Fruit fly (Drosophila melanogaster) whole organism, embryonic: Measurements from ENCODE around the gene Cow.

ENCODE experiments used
- Atf-2 ChIP-seq: fragments of 200-800 bp; sonication (Bioruptor generic); optimal IDR thresholded peaks from 2 replicates; lab custom pipeline; 2016; ENCODE audit warnings: missing biosample characterization, missing genetic modification characterization
- Bteb2 ChIP-seq: fragments of 200-800 bp; sonication (Bioruptor generic); optimal IDR thresholded peaks from 2 replicates; lab custom pipeline; 2016; ENCODE audit warnings: missing biosample characterization, missing genetic modification characterization
- CG11398 ChIP-seq: fragments of 200-800 bp; sonication (Bioruptor generic); optimal IDR thresholded peaks from 2 replicates; lab custom pipeline; 2016; ENCODE audit warnings: missing biosample characterization, missing genetic modification characterization
- CG12104 ChIP-seq: fragments of 200-800 bp; sonication (Bioruptor generic); optimal IDR thresholded peaks from 3 replicates; lab custom pipeline; 2016; ENCODE audit warnings: missing biosample characterization, missing genetic modification characterization
- CG12769 ChIP-seq: fragments of 200-800 bp; sonication (Bioruptor generic); optimal IDR thresholded peaks from 2 replicates; lab custom pipeline; 2019; ENCODE audit warnings: missing biosample characterization, mild to moderate bottlenecking, missing genetic modification characterization, moderate library complexity
- CG15601 ChIP-seq: fragments of 200-800 bp; sonication (Bioruptor generic); optimal IDR thresholded peaks from 3 replicates; lab custom pipeline; 2019; ENCODE audit warnings: missing biosample characterization, mild to moderate bottlenecking, missing genetic modification characterization, moderate library complexity
- CG1603 ChIP-seq: fragments of 200-800 bp; sonication (Bioruptor generic); optimal IDR thresholded peaks from 2 replicates; lab custom pipeline; 2019; ENCODE audit warnings: missing biosample characterization, mild to moderate bottlenecking, missing genetic modification characterization, moderate library complexity
- CG16815 ChIP-seq: fragments of 200-800 bp; sonication (Bioruptor generic); optimal IDR thresholded peaks from 3 replicates; lab custom pipeline; 2017; ENCODE audit warnings: missing biosample characterization, mild to moderate bottlenecking, missing genetic modification characterization
- CG2116 ChIP-seq: fragments of 200-800 bp; sonication (Bioruptor generic); optimal IDR thresholded peaks from 3 replicates; lab custom pipeline; 2018; ENCODE audit warnings: missing biosample characterization, mild to moderate bottlenecking, missing genetic modification characterization
- CG2678 ChIP-seq: fragments of 200-800 bp; sonication (Bioruptor generic); optimal IDR thresholded peaks from 3 replicates; lab custom pipeline; 2019; ENCODE audit warnings: missing biosample characterization, mild to moderate bottlenecking, missing genetic modification characterization, moderate library complexity
- CG30431 ChIP-seq: fragments of 200-800 bp; sonication (Bioruptor generic); optimal IDR thresholded peaks from 2 replicates; lab custom pipeline; 2017; ENCODE audit warnings: missing biosample characterization, missing genetic modification characterization
- CG3163 ChIP-seq: fragments of 200-800 bp; sonication (Bioruptor generic); optimal IDR thresholded peaks from 3 replicates; lab custom pipeline; 2016; ENCODE audit warnings: missing biosample characterization, missing genetic modification characterization
- CG4282 ChIP-seq: fragments of 200-800 bp; sonication (Bioruptor generic); optimal IDR thresholded peaks from 2 replicates; lab custom pipeline; 2016; ENCODE audit warnings: missing biosample characterization, missing genetic modification characterization
- CG4328 ChIP-seq: fragments of 200-800 bp; sonication (Bioruptor generic); optimal IDR thresholded peaks from 3 replicates; lab custom pipeline; 2017; ENCODE audit warnings: missing biosample characterization, missing genetic modification reagents, missing genetic modification characterization
- CG6254 ChIP-seq: fragments of 200-800 bp; sonication (Bioruptor generic); optimal IDR thresholded peaks from 3 replicates; lab custom pipeline; 2017; ENCODE audit warnings: mild to moderate bottlenecking, missing biosample characterization, missing genetic modification reagents, missing genetic modification characterization
- CG6654 ChIP-seq: fragments of 200-800 bp; sonication (Bioruptor generic); optimal IDR thresholded peaks from 2 replicates; lab custom pipeline; 2017; ENCODE audit warnings: missing biosample characterization, mild to moderate bottlenecking, missing genetic modification characterization
- CG7271 ChIP-seq: fragments of 200-800 bp; sonication (Bioruptor generic); optimal IDR thresholded peaks from 2 replicates; lab custom pipeline; 2018; ENCODE audit warnings: missing biosample characterization, mild to moderate bottlenecking, missing genetic modification characterization, moderate library complexity
- CG7987 ChIP-seq: fragments of 200-800 bp; sonication (Bioruptor generic); optimal IDR thresholded peaks from 2 replicates; lab custom pipeline; 2018; ENCODE audit warnings: missing biosample characterization, mild to moderate bottlenecking, missing genetic modification characterization, moderate library complexity
- CG9876 ChIP-seq: fragments of 200-800 bp; sonication (Bioruptor generic); optimal IDR thresholded peaks from 2 replicates; lab custom pipeline; 2016; ENCODE audit warnings: missing biosample characterization, missing genetic modification characterization
- CrebB ChIP-seq: fragments of 200-800 bp; sonication (Bioruptor generic); optimal IDR thresholded peaks from 3 replicates; lab custom pipeline; 2018; ENCODE audit warnings: missing biosample characterization, mild to moderate bottlenecking, missing genetic modification characterization
- Dad ChIP-seq: fragments of 200-800 bp; sonication (Bioruptor generic); optimal IDR thresholded peaks from 3 replicates; lab custom pipeline; 2016; ENCODE audit warnings: missing biosample characterization, missing genetic modification characterization
- E2f2 ChIP-seq: fragments of 200-800 bp; sonication (Bioruptor generic); IDR thresholded peaks from 2 replicates; pipeline ENCODE4 v1.3.6; 2022; ENCODE audit warnings: missing biosample characterization, missing genetic modification characterization
- Eip74EF ChIP-seq, 2 experiments: fragments of 200-800 bp in 1 of 2; fragments of >200 bp in 1 of 2; sonication (Bioruptor generic) in 1 of 2; optimal IDR thresholded peaks; 2 replicates each; lab custom pipeline; 2017 to 2019; ENCODE audit warnings: missing biosample characterization in 2 of 2, missing genetic modification characterization in 2 of 2, mild to moderate bottlenecking in 1 of 2, moderate library complexity in 1 of 2
- Hmx ChIP-seq: fragments of 200-800 bp; sonication (Bioruptor generic); optimal IDR thresholded peaks from 2 replicates; lab custom pipeline; 2016; ENCODE audit warnings: missing biosample characterization, missing genetic modification characterization
- Lhr ChIP-seq: fragments of 200-800 bp; sonication (Bioruptor generic); optimal IDR thresholded peaks from 3 replicates; lab custom pipeline; 2017; ENCODE audit warnings: mild to moderate bottlenecking, missing biosample characterization, missing genetic modification reagents, missing genetic modification characterization
- Lim3 ChIP-seq: fragments of 200-800 bp; sonication (Bioruptor generic); IDR thresholded peaks from 2 replicates; pipeline ENCODE4 v1.3.6; 2022; ENCODE audit warnings: missing biosample characterization, missing genetic modification characterization
- MBD-R2 ChIP-seq: fragments of 200-800 bp; sonication (Bioruptor generic); IDR thresholded peaks from 2 replicates; pipeline ENCODE4 v1.3.6; 2022; ENCODE audit warnings: missing biosample characterization, missing genetic modification characterization
- MTF-1 ChIP-seq: fragments of 200-800 bp; sonication (Bioruptor generic); optimal IDR thresholded peaks from 2 replicates; lab custom pipeline; 2018; ENCODE audit warnings: missing biosample characterization, mild to moderate bottlenecking, missing genetic modification characterization, borderline replicate concordance
- Meics ChIP-seq: fragments of 200-800 bp; sonication (Bioruptor generic); optimal IDR thresholded peaks from 2 replicates; lab custom pipeline; 2017; ENCODE audit warnings: missing biosample characterization, mild to moderate bottlenecking, missing genetic modification characterization
- Opbp ChIP-seq: fragments of 200-800 bp; sonication (Bioruptor generic); IDR thresholded peaks from 3 replicates; pipeline ENCODE4 v1.3.6; 2022; ENCODE audit warnings: missing biosample characterization, missing genetic modification characterization; ENCODE audit not compliant: partially characterized antibody
- Optix ChIP-seq: fragments of 200-800 bp; sonication (Bioruptor generic); IDR thresholded peaks from 3 replicates; pipeline ENCODE4 v1.3.6; 2022; ENCODE audit warnings: missing biosample characterization, missing genetic modification characterization
- Scr ChIP-seq: fragments of 200-800 bp; sonication (Bioruptor generic); IDR thresholded peaks from 2 replicates; pipeline ENCODE4 v1.3.6; 2022; ENCODE audit warnings: missing biosample characterization, missing genetic modification characterization; ENCODE audit not compliant: partially characterized antibody
- Xrp1 ChIP-seq: fragments of 200-800 bp; sonication (Bioruptor generic); IDR thresholded peaks from 2 replicates; pipeline ENCODE4 v1.3.6; 2022; ENCODE audit warnings: missing biosample characterization, missing genetic modification characterization
- al ChIP-seq: fragments of 200-800 bp; sonication (Bioruptor generic); IDR thresholded peaks from 2 replicates; pipeline ENCODE4 v1.3.6; 2022; ENCODE audit warnings: missing biosample characterization, missing genetic modification characterization
- bigmax ChIP-seq: fragments of 200-800 bp; sonication (Bioruptor generic); optimal IDR thresholded peaks from 2 replicates; lab custom pipeline; 2018; ENCODE audit warnings: missing biosample characterization, mild to moderate bottlenecking, missing genetic modification characterization
- chinmo ChIP-seq: fragments of 200-800 bp; sonication (Bioruptor generic); IDR thresholded peaks from 4 replicates; pipeline ENCODE4 v1.3.6; 2022; ENCODE audit warnings: missing biosample characterization, missing genetic modification characterization; ENCODE audit not compliant: partially characterized antibody
- dati ChIP-seq: fragments of 200-800 bp; sonication (Bioruptor generic); IDR thresholded peaks from 2 replicates; pipeline ENCODE4 v1.3.6; 2022; ENCODE audit warnings: missing biosample characterization, missing genetic modification characterization
- disco-r ChIP-seq: fragments of 200-800 bp; sonication (Bioruptor generic); optimal IDR thresholded peaks from 2 replicates; lab custom pipeline; 2016; ENCODE audit warnings: missing biosample characterization, missing genetic modification characterization
- eyg ChIP-seq: fragments of 200-800 bp; sonication (Bioruptor generic); optimal IDR thresholded peaks from 3 replicates; lab custom pipeline; 2016; ENCODE audit warnings: missing biosample characterization, missing genetic modification characterization
- grn ChIP-seq: fragments of 200-800 bp; sonication (Bioruptor generic); optimal IDR thresholded peaks from 3 replicates; lab custom pipeline; 2017; ENCODE audit warnings: missing biosample characterization, missing genetic modification characterization
- hbn ChIP-seq: fragments of 200-800 bp; sonication (Bioruptor generic); IDR thresholded peaks from 2 replicates; pipeline ENCODE4 v1.3.6; 2022; ENCODE audit warnings: missing biosample characterization, missing genetic modification characterization; ENCODE audit not compliant: partially characterized antibody
- ranshi ChIP-seq: fragments of 200-800 bp; sonication (Bioruptor generic); IDR thresholded peaks from 2 replicates; pipeline ENCODE4 v1.3.6; 2022; ENCODE audit warnings: missing biosample characterization, missing genetic modification characterization
- shn ChIP-seq: fragments of 200-800 bp; sonication (Bioruptor generic); optimal IDR thresholded peaks from 3 replicates; lab custom pipeline; 2016; ENCODE audit warnings: missing biosample characterization, missing genetic modification characterization
- slp2 ChIP-seq: fragments of 200-800 bp; sonication (Bioruptor generic); optimal IDR thresholded peaks from 2 replicates; lab custom pipeline; 2016; ENCODE audit warnings: missing biosample characterization, missing genetic modification characterization
- ssp ChIP-seq: fragments of 200-800 bp; sonication (Bioruptor generic); IDR thresholded peaks from 2 replicates; pipeline ENCODE4 v1.3.6; 2022; ENCODE audit warnings: missing biosample characterization, missing genetic modification characterization
- stc ChIP-seq: fragments of 200-800 bp; sonication (Bioruptor generic); IDR thresholded peaks from 2 replicates; pipeline ENCODE4 v1.3.6; 2022; ENCODE audit warnings: missing biosample characterization, missing genetic modification characterization
- tio ChIP-seq: fragments of 200-800 bp; sonication (Bioruptor generic); optimal IDR thresholded peaks from 2 replicates; lab custom pipeline; 2017; ENCODE audit warnings: missing biosample characterization, missing genetic modification characterization, inconsistent platforms
- trh ChIP-seq: fragments of 200-800 bp; sonication (Bioruptor generic); optimal IDR thresholded peaks from 2 replicates; lab custom pipeline; 2016; ENCODE audit warnings: missing biosample characterization, missing genetic modification characterization
- usp ChIP-seq: fragments of >200 bp; optimal IDR thresholded peaks from 2 replicates; lab custom pipeline; 2017; ENCODE audit warnings: missing biosample characterization, missing genetic modification characterization
- vnd ChIP-seq: fragments of 200-800 bp; sonication (Bioruptor generic); IDR thresholded peaks from 3 replicates; pipeline ENCODE4 v1.3.6; 2022; ENCODE audit warnings: missing biosample characterization, missing genetic modification characterization; ENCODE audit not compliant: partially characterized antibody
- zen ChIP-seq: fragments of 200-800 bp; sonication (Bioruptor generic); optimal IDR thresholded peaks from 3 replicates; lab custom pipeline; 2018; ENCODE audit warnings: missing biosample characterization, mild to moderate bottlenecking, missing genetic modification characterization, moderate library complexity

Cow gene

dm6 chr3R:23046529-23046943 lies 66.0 kb downstream of the Cow start (continued):
- peak; percentile 38 for TF ChIP-seq CG4282
- peak; percentile 45 for TF ChIP-seq shn (GFP tag; lab: Kevin White, UChicago)
- TF ChIP-seq CG6254 (GFP tag; lab: Kevin White, UChicago), result no peak
- TF ChIP-seq Scr (GFP tag; lab: Robert Waterston, UW), result no peak
- TF ChIP-seq grn, result peak; percentile 52
- no peak for TF ChIP-seq CG4328 (GFP tag; lab: Kevin White, UChicago)
- TF ChIP-seq CG2678, result peak; percentile 50
- TF ChIP-seq Dad (GFP tag; lab: Kevin White, UChicago), result no peak
- peak; percentile 0 for TF ChIP-seq eyg (GFP tag; lab: Kevin White, UChicago)
- no peak for TF ChIP-seq trh
- no peak for TF ChIP-seq CG15601 (tag; lab: Kevin White, UChicago)
- TF ChIP-seq CG16815 (GFP tag; lab: Kevin White, UChicago), result peak; percentile 20
- TF ChIP-seq Opbp (GFP tag; lab: Robert Waterston, UW), result no peak
- TF ChIP-seq Eip74EF (GFP tag; optimal IDR thresholded peaks at IDR 0.05; lab: Kevin White, UChicago), result no peak
- TF ChIP-seq usp (GFP tag; lab: Kevin White, UChicago), result no peak
- no peak for TF ChIP-seq CG6654 (GFP tag; lab: Kevin White, UChicago)
- no peak for TF ChIP-seq CG30431
- TF ChIP-seq dati, result no peak
- TF ChIP-seq ssp (GFP tag; lab: Robert Waterston, UW), result 0 out of 2 replicates have a peak, but pooled peaks have one; percentile 12
- peak; percentile 51; the same call in 1 of the 4 replicates for TF ChIP-seq chinmo
- TF ChIP-seq slp2 (GFP tag; lab: Kevin White, UChicago), result peak; percentile 0
- TF ChIP-seq Lim3 (GFP tag; lab: Robert Waterston, UW), result no peak
- no peak for TF ChIP-seq CG12104
- no peak for TF ChIP-seq CG7987 (GFP tag; lab: Kevin White, UChicago)
- TF ChIP-seq tio (GFP tag; lab: Kevin White, UChicago), result no peak
- peak; percentile 80 for TF ChIP-seq CG12769 (tag; lab: Kevin White, UChicago)
- peak; percentile 74 for TF ChIP-seq al (GFP tag; lab: Robert Waterston, UW)
- no peak for TF ChIP-seq CG7271 (tag; lab: Kevin White, UChicago)
- TF ChIP-seq MTF-1 (GFP tag; lab: Kevin White, UChicago), result no peak
- no peak for TF ChIP-seq MBD-R2 (GFP tag; lab: Robert Waterston, UW)
- no peak for TF ChIP-seq Lhr (GFP tag; lab: Kevin White, UChicago)
- TF ChIP-seq bigmax, result no peak
- peak; percentile 29; the same call in 1 of the 2 replicates for TF ChIP-seq E2f2 (GFP tag; lab: Robert Waterston, UW)
- TF ChIP-seq Optix, result 0 out of 3 replicates have a peak, but pooled peaks have one; percentile 29
- no peak for TF ChIP-seq disco-r (GFP tag; lab: Kevin White, UChicago)
- TF ChIP-seq CG11398 (GFP tag; lab: Kevin White, UChicago), result no peak
- TF ChIP-seq CG2116 (GFP tag; lab: Kevin White, UChicago), result no peak
- TF ChIP-seq Atf-2 (GFP tag; lab: Kevin White, UChicago), result no peak
- no peak for TF ChIP-seq CG9876 (GFP tag; lab: Kevin White, UChicago)
- TF ChIP-seq Bteb2 (GFP tag; lab: Kevin White, UChicago), result peak; percentile 54
- TF ChIP-seq Meics (GFP tag; lab: Kevin White, UChicago), result peak; percentile 60
- TF ChIP-seq vnd (GFP tag; lab: Robert Waterston, UW), result no peak
- no peak for TF ChIP-seq zen (tag; lab: Kevin White, UChicago)
- TF ChIP-seq ranshi (GFP tag; lab: Robert Waterston, UW), result 0 out of 2 replicates have a peak, but pooled peaks have one; percentile 45
- peak; percentile 7 for TF ChIP-seq CG1603 (tag; lab: Kevin White, UChicago)
- TF ChIP-seq CG3163 (GFP tag; lab: Kevin White, UChicago), result no peak
- TF ChIP-seq CrebB (tag; lab: Kevin White, UChicago), result no peak
- TF ChIP-seq Xrp1 (GFP tag; lab: Robert Waterston, UW), result peak; percentile 31; the same call in 1 of the 2 replicates
- no peak for TF ChIP-seq hbn (GFP tag; lab: Robert Waterston, UW)
- TF ChIP-seq Hmx (GFP tag; lab: Kevin White, UChicago), result no peak
- TF ChIP-seq stc (GFP tag; lab: Robert Waterston, UW), result peak; percentile 25; the same call in 1 of the 2 replicates
